Worm (Caenorhabditis elegans): ENCODE data around the gene srh-61.

srh-61 gene

DNA sequence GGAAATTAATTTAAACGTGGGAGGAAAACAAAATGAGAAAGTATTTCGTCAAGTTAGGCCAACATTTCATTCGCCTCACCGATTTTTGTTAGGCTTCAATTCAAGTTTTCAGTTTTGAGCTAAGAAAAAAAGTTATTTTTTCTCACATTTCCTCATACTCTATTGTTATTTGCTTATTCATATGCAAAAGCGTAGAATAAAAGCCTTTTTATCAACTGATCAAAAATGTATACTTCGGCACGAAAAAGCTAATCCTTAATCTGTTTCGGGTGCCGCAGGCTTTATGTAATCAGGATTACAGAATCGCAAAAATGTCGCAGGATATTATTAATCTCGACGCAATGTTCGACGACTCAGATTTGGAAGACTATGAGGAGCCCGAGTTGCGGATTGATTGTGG lies 26.3 kb downstream of the srh-61 start, which contains the start of gene T21B4.15:
Gene T21B4.15, plus strand, starts transcription at position 301 of the 400 bp plus-strand sequence.
- TF ChIP-seq klf-2 (GFP tag; conservative IDR thresholded peaks at IDR 0.05) (no peak), flt-1 (GFP tag; IDR thresholded peaks at IDR 0.05) (no peak), ztf-23 (GFP tag; IDR thresholded peaks at IDR 0.05) (no peak), T22C8.4 (GFP tag; IDR thresholded peaks at IDR 0.05) (no peak), cog-1 (tag; optimal IDR thresholded peaks at IDR 0.05) (no peak), ref-1 (GFP tag; conservative IDR thresholded peaks at IDR 0.05) (no peak), tab-1 (GFP tag; IDR thresholded peaks at IDR 0.05) (no peak), med-1 (GFP tag; optimal IDR thresholded peaks at IDR 0.05; ENCODE audit: insufficient read depth) (no peak)

DNA sequence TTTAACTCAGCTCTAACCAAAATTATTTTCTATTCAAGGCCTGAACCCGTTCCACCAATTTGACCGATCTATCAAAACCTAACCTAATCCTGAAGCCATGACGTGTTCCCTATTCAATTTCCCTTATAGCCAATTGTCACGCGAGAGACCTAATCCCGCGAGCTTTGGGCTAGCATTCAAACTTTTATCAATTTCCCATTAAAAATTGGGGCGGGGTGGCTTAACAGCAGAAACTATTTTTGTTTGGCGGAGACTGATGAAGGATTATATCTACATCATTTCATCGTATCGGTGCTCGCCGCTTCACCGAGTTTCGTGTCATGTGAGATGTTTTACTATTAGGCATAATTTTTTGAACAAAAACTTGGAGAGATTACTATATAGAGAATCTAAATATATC lies 27.4 kb downstream of the srh-61 start:
- TF ChIP-seq cog-1 (tag; optimal IDR thresholded peaks at IDR 0.05) (no peak), flt-1 (GFP tag; IDR thresholded peaks at IDR 0.05) (no peak), klf-2 (GFP tag; conservative IDR thresholded peaks at IDR 0.05) (no peak), med-1 (GFP tag; optimal IDR thresholded peaks at IDR 0.05; ENCODE audit: insufficient read depth) (no peak), ztf-29 (GFP tag; IDR thresholded peaks at IDR 0.05) (no peak), ref-1 (GFP tag; conservative IDR thresholded peaks at IDR 0.05) (no peak), T22C8.4 (GFP tag; IDR thresholded peaks at IDR 0.05) (no peak), ztf-23 (GFP tag; IDR thresholded peaks at IDR 0.05) (no peak), tab-1 (GFP tag; IDR thresholded peaks at IDR 0.05) (no peak)

DNA sequence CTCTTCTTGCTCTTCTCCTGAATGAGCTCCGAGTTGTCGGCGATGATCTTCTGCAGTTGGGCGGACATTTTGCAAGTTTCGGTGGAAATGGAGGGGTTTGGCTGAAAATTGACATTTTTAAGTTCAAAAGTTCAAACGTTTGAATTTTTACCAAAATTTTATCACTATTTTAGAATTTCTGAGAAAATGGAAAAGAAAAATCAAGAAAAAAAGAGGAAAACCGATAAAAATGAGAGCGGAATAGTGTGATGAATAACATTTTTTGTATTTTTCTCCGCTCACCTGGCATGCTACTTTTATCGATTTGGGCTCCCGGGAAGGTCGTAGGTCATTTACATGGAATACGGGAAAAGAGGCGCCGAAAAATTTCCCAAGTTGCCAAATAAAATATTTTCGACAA lies 31.2 kb downstream of the srh-61 start, which contains the start of gene F15A4.10:
Gene F15A4.10, minus strand, starts transcription at position 101 of the 400 bp plus-strand sequence.
- TF ChIP-seq cog-1 (tag; optimal IDR thresholded peaks at IDR 0.05): no peak

DNA sequence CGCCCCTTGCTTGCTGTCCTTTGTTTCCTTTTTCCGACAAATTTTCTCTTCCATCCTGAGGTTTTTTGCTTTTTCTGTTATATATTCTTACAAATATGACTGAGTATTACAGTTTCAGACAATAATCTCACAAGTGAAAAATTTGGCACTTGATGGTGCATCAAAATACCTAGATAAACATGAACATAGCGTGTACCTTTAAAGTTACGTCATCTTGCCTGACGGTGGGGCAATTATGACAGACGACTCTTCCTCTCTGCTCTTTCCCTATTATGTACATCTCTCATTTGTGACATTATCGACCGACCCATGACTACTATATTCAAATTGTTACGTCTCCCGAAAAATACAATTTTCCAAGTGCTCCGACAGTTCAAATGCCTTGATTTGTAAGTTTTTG lies 33.6 kb downstream of the srh-61 start, which contains the start of gene fbxb-102:
Gene fbxb-102, plus strand, starts transcription at position 301 of the 400 bp plus-strand sequence.
- no peak for TF ChIP-seq klf-2 (GFP tag; conservative IDR thresholded peaks at IDR 0.05)
- TF ChIP-seq ref-1 (GFP tag; conservative IDR thresholded peaks at IDR 0.05): no peak
- no peak for TF ChIP-seq ztf-29 (GFP tag; IDR thresholded peaks at IDR 0.05)
- no peak for TF ChIP-seq ztf-23 (GFP tag; IDR thresholded peaks at IDR 0.05)
- TF ChIP-seq cog-1 (tag; optimal IDR thresholded peaks at IDR 0.05): no peak
- no peak for TF ChIP-seq med-1 (GFP tag; optimal IDR thresholded peaks at IDR 0.05; ENCODE audit: insufficient read depth)
- TF ChIP-seq tab-1 (GFP tag; IDR thresholded peaks at IDR 0.05): no peak
- no peak for TF ChIP-seq T22C8.4 (GFP tag; IDR thresholded peaks at IDR 0.05)
- no peak for TF ChIP-seq flt-1 (GFP tag; IDR thresholded peaks at IDR 0.05)

DNA sequence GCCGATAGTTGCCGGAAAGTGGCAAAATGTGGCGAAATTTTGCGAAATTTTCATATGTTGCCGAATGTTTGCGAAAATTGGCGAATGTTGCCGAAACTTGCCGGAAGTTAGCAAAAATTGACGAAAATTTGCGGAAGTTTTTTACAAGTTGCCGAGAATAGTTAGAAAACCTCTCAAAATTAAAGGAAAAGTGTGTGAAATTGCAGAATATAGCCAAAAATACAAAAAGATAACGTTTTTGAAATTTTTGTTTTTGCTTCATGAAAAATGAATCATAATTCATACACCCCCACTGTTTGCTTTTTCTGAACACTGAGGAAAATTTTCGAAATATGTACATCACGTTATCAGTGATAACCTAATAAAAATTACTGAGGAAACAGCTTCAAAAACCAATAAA lies 34.6 kb downstream of the srh-61 start:
- TF ChIP-seq med-1 (GFP tag; optimal IDR thresholded peaks at IDR 0.05; ENCODE audit: insufficient read depth): no peak
- no peak for TF ChIP-seq ref-1 (GFP tag; conservative IDR thresholded peaks at IDR 0.05)
- no peak for TF ChIP-seq ztf-23 (GFP tag; IDR thresholded peaks at IDR 0.05)
- TF ChIP-seq ztf-29 (GFP tag; IDR thresholded peaks at IDR 0.05): no peak
- TF ChIP-seq klf-2 (GFP tag; conservative IDR thresholded peaks at IDR 0.05): no peak
- no peak for TF ChIP-seq flt-1 (GFP tag; IDR thresholded peaks at IDR 0.05)
- no peak for TF ChIP-seq cog-1 (tag; optimal IDR thresholded peaks at IDR 0.05)
- TF ChIP-seq T22C8.4 (GFP tag; IDR thresholded peaks at IDR 0.05): no peak
- TF ChIP-seq tab-1 (GFP tag; IDR thresholded peaks at IDR 0.05): no peak

DNA sequence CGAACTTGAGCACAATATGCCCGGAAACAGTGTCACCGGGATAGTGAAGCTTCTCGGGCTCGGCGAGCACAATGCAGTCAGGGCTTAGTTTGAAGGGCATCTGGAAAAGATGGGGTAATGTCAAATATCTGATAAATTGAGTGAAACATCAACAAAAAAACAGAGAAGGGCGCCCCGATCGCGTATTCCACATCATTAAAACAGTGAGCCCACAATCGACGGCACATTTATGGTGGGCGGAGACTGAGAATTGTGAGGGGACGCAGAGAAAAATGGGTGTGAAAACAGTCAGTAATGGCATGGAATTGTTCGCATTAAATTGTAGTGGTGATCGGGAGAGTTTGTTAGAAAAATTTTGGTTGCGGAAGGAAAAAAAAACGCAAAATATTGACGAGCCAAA lies 35.4 kb downstream of the srh-61 start, which contains the start of gene arrd-9:
Gene arrd-9, minus strand, starts transcription at position 101 of the 400 bp plus-strand sequence.
- no peak for TF ChIP-seq flt-1 (GFP tag; IDR thresholded peaks at IDR 0.05)
- TF ChIP-seq tab-1 (GFP tag; IDR thresholded peaks at IDR 0.05): no peak
- TF ChIP-seq klf-2 (GFP tag; conservative IDR thresholded peaks at IDR 0.05): no peak
- no peak for TF ChIP-seq cog-1 (tag; optimal IDR thresholded peaks at IDR 0.05)
- TF ChIP-seq T22C8.4 (GFP tag; IDR thresholded peaks at IDR 0.05): no peak
- no peak for TF ChIP-seq med-1 (GFP tag; optimal IDR thresholded peaks at IDR 0.05; ENCODE audit: insufficient read depth)
- no peak for TF ChIP-seq ztf-29 (GFP tag; IDR thresholded peaks at IDR 0.05)
- no peak for TF ChIP-seq ztf-23 (GFP tag; IDR thresholded peaks at IDR 0.05)
- no peak for TF ChIP-seq ref-1 (GFP tag; conservative IDR thresholded peaks at IDR 0.05)

DNA sequence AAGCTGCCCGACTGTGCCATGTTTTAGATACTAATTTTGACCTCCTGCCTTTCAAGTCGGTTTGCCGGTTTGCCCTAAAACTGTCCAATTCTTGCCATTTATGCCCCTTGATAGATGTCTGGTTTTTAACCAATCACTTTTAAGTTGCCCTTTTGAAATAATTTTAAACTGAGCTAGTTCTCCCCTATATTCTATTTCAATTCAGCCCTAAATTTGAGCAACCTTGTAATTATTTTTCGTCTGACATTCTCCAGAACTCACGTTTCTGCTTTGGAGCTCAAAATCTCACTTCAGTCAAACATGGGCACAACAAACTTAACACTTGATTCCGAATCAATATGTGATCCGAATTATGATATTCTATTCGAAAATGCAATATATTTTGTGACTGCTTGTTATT lies 42.8 kb downstream of the srh-61 start, which contains the start of gene srg-17:
Gene srg-17, plus strand, starts transcription at position 301 of the 400 bp plus-strand sequence.
- no peak for TF ChIP-seq T22C8.4 (GFP tag; IDR thresholded peaks at IDR 0.05)
- no peak for TF ChIP-seq klf-2 (GFP tag; conservative IDR thresholded peaks at IDR 0.05)
- no peak for TF ChIP-seq ztf-29 (GFP tag; IDR thresholded peaks at IDR 0.05)
- no peak for TF ChIP-seq ztf-23 (GFP tag; IDR thresholded peaks at IDR 0.05)
- no peak for TF ChIP-seq tab-1 (GFP tag; IDR thresholded peaks at IDR 0.05)
- TF ChIP-seq med-1 (GFP tag; optimal IDR thresholded peaks at IDR 0.05; ENCODE audit: insufficient read depth): no peak
- no peak for TF ChIP-seq flt-1 (GFP tag; IDR thresholded peaks at IDR 0.05)

DNA sequence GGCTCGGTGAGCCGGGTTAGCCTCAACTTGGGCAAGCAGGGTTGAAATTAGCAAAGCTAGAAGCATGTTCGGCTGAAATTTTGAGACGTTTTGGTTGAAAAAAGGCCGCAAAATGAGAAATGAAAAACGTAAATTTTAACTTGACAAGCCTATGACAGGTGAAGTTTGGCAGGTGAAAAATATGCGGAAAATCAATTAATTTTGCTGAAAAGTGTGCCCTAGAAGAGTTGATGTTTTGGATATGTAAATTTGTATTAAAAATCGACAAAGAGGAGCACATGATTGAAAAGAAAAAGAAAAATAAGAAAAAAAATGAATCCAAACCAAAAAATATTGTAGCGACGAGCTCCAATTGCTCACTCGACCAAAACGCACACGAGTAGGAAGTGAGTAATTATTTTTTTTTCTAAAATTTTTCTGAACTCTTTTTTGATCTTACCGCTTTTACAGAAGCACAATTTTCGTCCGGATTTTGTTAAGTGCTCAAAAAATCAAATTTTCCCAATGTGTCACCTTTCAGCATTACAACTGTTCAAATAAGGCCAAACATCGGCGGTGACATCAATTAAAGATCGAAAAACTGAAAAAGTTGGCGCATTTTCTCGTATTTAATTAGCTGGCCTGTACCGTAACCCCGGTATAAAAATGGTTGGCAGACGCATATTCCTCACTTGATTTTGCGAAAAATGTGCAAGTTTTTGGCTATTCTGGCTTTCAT lies 44.9 kb downstream of the srh-61 start, which contains the start of the genes F15A4.5 and phat-8:
Gene F15A4.5, minus strand, starts transcription at position 101 of the 718 bp plus-strand sequence.
Gene phat-8, plus strand, starts transcription at position 668 of the 718 bp plus-strand sequence.
- no peak for TF ChIP-seq flt-1 (GFP tag; IDR thresholded peaks at IDR 0.05)
- no peak for TF ChIP-seq ref-1 (GFP tag; conservative IDR thresholded peaks at IDR 0.05)
- no peak for TF ChIP-seq cog-1 (tag; optimal IDR thresholded peaks at IDR 0.05)
- TF ChIP-seq med-1 (GFP tag; optimal IDR thresholded peaks at IDR 0.05; ENCODE audit: insufficient read depth): no peak
- no peak for TF ChIP-seq ztf-29 (GFP tag; IDR thresholded peaks at IDR 0.05)
- TF ChIP-seq tab-1 (GFP tag; IDR thresholded peaks at IDR 0.05): no peak
- TF ChIP-seq klf-2 (GFP tag; conservative IDR thresholded peaks at IDR 0.05): no peak
- no peak for TF ChIP-seq T22C8.4 (GFP tag; IDR thresholded peaks at IDR 0.05)
- TF ChIP-seq ztf-23 (GFP tag; IDR thresholded peaks at IDR 0.05): no peak

DNA sequence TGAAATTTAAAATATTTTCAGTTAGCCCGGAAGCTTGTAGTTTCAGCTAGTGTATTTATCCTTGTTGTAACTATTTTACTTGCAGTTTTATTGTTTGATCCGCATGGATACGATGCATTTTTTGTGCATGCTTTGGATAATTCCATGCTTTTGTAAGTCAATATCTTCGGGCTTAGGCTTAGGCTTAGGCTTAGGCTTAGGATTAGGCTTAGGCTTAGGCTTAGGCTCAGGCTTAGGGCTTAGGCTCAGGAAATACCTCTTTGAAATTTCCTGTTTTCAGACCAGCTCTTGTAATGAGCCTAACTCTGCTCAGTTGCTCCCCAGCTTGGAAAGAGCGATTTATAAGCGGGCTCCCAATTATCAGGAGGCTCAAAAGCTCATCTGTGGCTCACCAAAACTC lies 49.2 kb downstream of the srh-61 start, which contains the start of gene srg-16:
Gene srg-16, plus strand, starts transcription at position 87 of the 400 bp plus-strand sequence.
- no peak for TF ChIP-seq med-1 (GFP tag; optimal IDR thresholded peaks at IDR 0.05; ENCODE audit: insufficient read depth)
- no peak for TF ChIP-seq ref-1 (GFP tag; conservative IDR thresholded peaks at IDR 0.05)
- TF ChIP-seq ztf-23 (GFP tag; IDR thresholded peaks at IDR 0.05): no peak
- no peak for TF ChIP-seq flt-1 (GFP tag; IDR thresholded peaks at IDR 0.05)
- no peak for TF ChIP-seq T22C8.4 (GFP tag; IDR thresholded peaks at IDR 0.05)
- no peak for TF ChIP-seq klf-2 (GFP tag; conservative IDR thresholded peaks at IDR 0.05)
- no peak for TF ChIP-seq tab-1 (GFP tag; IDR thresholded peaks at IDR 0.05)
- TF ChIP-seq ztf-29 (GFP tag; IDR thresholded peaks at IDR 0.05): no peak
- TF ChIP-seq cog-1 (tag; optimal IDR thresholded peaks at IDR 0.05): no peak
